Worm (Caenorhabditis elegans) whole organism, early embryonic: ENCODE results near the gene K08D8.11.

Experiments used
- B0310.2 ChIP-seq: sonication (generic microtip); optimal IDR thresholded peaks from 2 replicates; lab custom pipeline; 2016; ENCODE audit warnings: mild to moderate bottlenecking, missing genetic modification characterization, missing compliant biosample characterization
- F13C5.2 ChIP-seq: sonication (generic microtip); optimal IDR thresholded peaks from 2 replicates; lab custom pipeline; 2017; ENCODE audit warnings: mild to moderate bottlenecking, missing genetic modification characterization, inconsistent platforms, missing compliant biosample characterization
- aly-1 ChIP-seq: sonication (generic microtip); optimal IDR thresholded peaks from 2 replicates; lab custom pipeline; 2016; ENCODE audit warnings: missing genetic modification characterization, missing compliant biosample characterization
- ama-1 ChIP-seq: fragments of 150-350 bp; optimal IDR thresholded peaks from 2 replicates; lab custom pipeline; 2014
- ceh-13 ChIP-seq: fragments of 200-800 bp; sonication (Bioruptor generic); optimal IDR thresholded peaks from 2 replicates; lab custom pipeline; 2018; ENCODE audit warnings: mild to moderate bottlenecking, missing genetic modification characterization, missing compliant biosample characterization
- ceh-36 ChIP-seq: sonication (generic microtip); optimal IDR thresholded peaks from 2 replicates; lab custom pipeline; 2016; ENCODE audit warnings: missing genetic modification characterization, inconsistent platforms, missing compliant biosample characterization
- ets-7 ChIP-seq: sonication (generic microtip); optimal IDR thresholded peaks from 2 replicates; lab custom pipeline; 2016; ENCODE audit warnings: missing genotype, missing genetic modification characterization, missing compliant biosample characterization
- flt-1 ChIP-seq: fragments of 200-800 bp; sonication (Bioruptor generic); IDR thresholded peaks from 2 replicates; pipeline ENCODE4 v1.3.6; 2022; ENCODE audit warnings: missing genetic modification characterization, missing compliant biosample characterization
- hmbx-1 ChIP-seq: sonication (generic microtip); optimal IDR thresholded peaks from 2 replicates; lab custom pipeline; 2016; ENCODE audit warnings: mild to moderate bottlenecking, missing genetic modification characterization, missing compliant biosample characterization
- hmg-4 ChIP-seq: fragments of 200-800 bp; sonication (Bioruptor generic); optimal IDR thresholded peaks from 2 replicates; lab custom pipeline; 2018; ENCODE audit warnings: mild to moderate bottlenecking, missing genetic modification characterization, missing compliant biosample characterization
- hnd-1 ChIP-seq: sonication (generic microtip); optimal IDR thresholded peaks from 2 replicates; lab custom pipeline; 2016; ENCODE audit warnings: missing genetic modification characterization, missing compliant biosample characterization
- pes-1 ChIP-seq: fragments of 200-800 bp; sonication (Bioruptor generic); IDR thresholded peaks from 2 replicates; pipeline ENCODE4 v1.3.6; 2022; ENCODE audit warnings: missing genetic modification reagents, missing genetic modification characterization, missing compliant biosample characterization
- scrt-1 ChIP-seq: fragments of 200-800 bp; sonication (Bioruptor generic); IDR thresholded peaks from 2 replicates; pipeline ENCODE4 v1.3.6; 2022; ENCODE audit warnings: missing genetic modification characterization, missing compliant biosample characterization
- sea-1 ChIP-seq: fragments of 200-800 bp; sonication (Bioruptor generic); conservative IDR thresholded peaks from 2 replicates; pipeline ENCODE4 v1.3.6; 2022; ENCODE audit warnings: missing genetic modification characterization, missing compliant biosample characterization
- tbx-11 ChIP-seq: fragments of 200-800 bp; sonication (Bioruptor generic); IDR thresholded peaks from 2 replicates; pipeline ENCODE4 v1.3.6; 2022; ENCODE audit warnings: missing genetic modification characterization, missing compliant biosample characterization
- tbx-37 ChIP-seq: fragments of 200-800 bp; sonication (Bioruptor generic); conservative IDR thresholded peaks from 2 replicates; pipeline ENCODE4 v1.3.6; 2022; ENCODE audit warnings: missing genetic modification reagents, missing genetic modification characterization, missing compliant biosample characterization
- tra-4 ChIP-seq: sonication (generic microtip); optimal IDR thresholded peaks from 2 replicates; lab custom pipeline; 2017; ENCODE audit warnings: missing genetic modification characterization, missing compliant biosample characterization

The K08D8.11 gene

ce11 chrIV:12909871-12910270 is 14.8 kb downstream of the K08D8.11 start, which contains the start of gene K08D8.4:
K08D8.4 (minus strand) TSS chrIV:12909998.
- no peak for TF ChIP-seq ceh-13

DNA sequence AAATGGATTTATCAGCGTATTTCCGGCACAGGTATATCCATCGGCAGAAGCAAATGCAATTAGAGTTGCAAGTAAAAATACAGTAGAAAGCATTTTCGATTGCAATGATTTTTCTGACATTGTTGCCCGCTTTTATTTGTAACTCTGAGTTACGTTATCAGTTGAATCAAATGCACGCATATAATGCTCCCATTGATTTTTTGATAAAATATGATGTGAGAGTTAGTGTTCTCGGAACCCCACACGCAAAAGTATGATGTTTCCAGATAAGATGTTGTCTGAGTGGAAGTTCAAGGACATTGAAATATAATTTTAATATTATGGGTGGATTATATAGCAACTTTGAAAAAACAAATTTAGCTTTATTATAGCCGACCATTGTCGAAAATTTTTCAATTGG is 16.9 kb downstream of the K08D8.11 start, which contains the start of gene K08D8.5:
Gene K08D8.5, minus strand, starts transcription at position 140 of the 400 bp plus-strand sequence.
- no peak for TF ChIP-seq aly-1 (tag; lab: Kevin White, UChicago)
- no peak for TF ChIP-seq tra-4 (tag; lab: Kevin White, UChicago)
- no peak for TF ChIP-seq ama-1 (lab: Kevin White, UChicago)
- no peak for TF ChIP-seq pes-1 (GFP tag; lab: Robert Waterston, UW)
- TF ChIP-seq flt-1 = no peak
- TF ChIP-seq scrt-1 (GFP tag; lab: Robert Waterston, UW) = no peak
- TF ChIP-seq ets-7 (tag; lab: Kevin White, UChicago) = no peak
- TF ChIP-seq ceh-36 = no peak
- TF ChIP-seq hmg-4 (GFP tag; lab: Kevin White, UChicago) = no peak
- no peak for TF ChIP-seq F13C5.2
- TF ChIP-seq tbx-11 (GFP tag; lab: Robert Waterston, UW) = no peak
- no peak for TF ChIP-seq ceh-13
- TF ChIP-seq sea-1 = no peak
- no peak for TF ChIP-seq hmbx-1 (tag; lab: Kevin White, UChicago)

- TF ChIP-seq tbx-11 (GFP tag; lab: Robert Waterston, UW) (no peak), hnd-1 (tag; lab: Kevin White, UChicago) (no peak)
Observed at ce11 chrIV:12914532-12915019, 19.5 kb downstream of the K08D8.11 start, which contains the start of gene irg-6. irg-6 (minus strand) TSS chrIV:12914969.

DNA sequence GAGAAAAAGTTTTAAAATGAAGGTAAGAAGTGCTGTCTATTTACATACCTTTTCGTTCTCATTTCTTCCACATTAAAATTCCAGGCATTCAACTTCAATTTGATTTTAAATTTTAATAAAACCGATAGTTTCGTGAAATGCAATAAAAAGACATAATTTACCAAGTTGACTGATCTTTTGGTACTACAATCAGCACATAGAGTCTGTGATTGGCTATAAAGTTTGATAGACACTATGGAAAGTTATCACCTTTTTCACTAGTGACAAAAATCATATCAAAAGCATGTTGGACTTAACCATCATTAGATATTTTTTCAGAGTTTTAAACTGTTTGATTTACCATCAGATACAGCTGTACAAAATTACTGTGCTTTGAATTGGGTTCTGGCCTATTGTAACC is 20.4 kb downstream of the K08D8.11 start, which contains the start of gene srz-15:
Gene srz-15, plus strand, starts transcription at position 301 of the 400 bp plus-strand sequence.
- TF ChIP-seq ets-7 (tag; lab: Kevin White, UChicago) (no peak), sea-1 (no peak), scrt-1 (GFP tag; lab: Robert Waterston, UW) (no peak)

DNA sequence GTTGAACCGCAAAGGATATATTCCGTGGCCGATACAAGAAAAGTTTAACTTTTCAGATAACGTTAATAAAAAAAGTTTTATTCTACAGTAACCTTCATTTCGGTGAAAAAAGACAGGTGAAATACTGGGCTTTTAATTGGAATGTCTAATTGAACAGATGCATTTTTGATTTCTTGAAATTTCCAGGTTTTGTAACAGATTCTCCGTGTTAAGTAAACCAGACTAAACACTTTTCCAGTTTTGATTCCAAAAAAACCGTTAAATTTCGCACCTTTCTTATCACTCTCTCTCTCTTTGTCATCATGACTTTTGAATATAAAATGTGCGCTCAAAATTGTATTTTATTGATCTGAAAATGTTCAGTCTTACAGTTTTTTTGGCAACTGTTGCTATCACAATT is 23.2 kb downstream of the K08D8.11 start, which contains the start of gene C32H11.3:
Gene C32H11.3, plus strand, starts transcription at position 301 of the 400 bp plus-strand sequence.
- TF ChIP-seq ceh-36 (no peak), ama-1 (lab: Kevin White, UChicago) (no peak), ets-7 (tag; lab: Kevin White, UChicago) (no peak), aly-1 (tag; lab: Kevin White, UChicago) (no peak), tra-4 (tag; lab: Kevin White, UChicago) (no peak), scrt-1 (GFP tag; lab: Robert Waterston, UW) (no peak), hnd-1 (tag; lab: Kevin White, UChicago) (no peak), B0310.2 (tag; lab: Kevin White, UChicago) (no peak), tbx-37 (no peak), F13C5.2 (no peak), pes-1 (GFP tag; lab: Robert Waterston, UW) (no peak), flt-1 (no peak), tbx-11 (GFP tag; lab: Robert Waterston, UW) (no peak), sea-1 (no peak), hmg-4 (GFP tag; lab: Kevin White, UChicago) (no peak), hmbx-1 (tag; lab: Kevin White, UChicago) (no peak), ceh-13 (no peak)

DNA sequence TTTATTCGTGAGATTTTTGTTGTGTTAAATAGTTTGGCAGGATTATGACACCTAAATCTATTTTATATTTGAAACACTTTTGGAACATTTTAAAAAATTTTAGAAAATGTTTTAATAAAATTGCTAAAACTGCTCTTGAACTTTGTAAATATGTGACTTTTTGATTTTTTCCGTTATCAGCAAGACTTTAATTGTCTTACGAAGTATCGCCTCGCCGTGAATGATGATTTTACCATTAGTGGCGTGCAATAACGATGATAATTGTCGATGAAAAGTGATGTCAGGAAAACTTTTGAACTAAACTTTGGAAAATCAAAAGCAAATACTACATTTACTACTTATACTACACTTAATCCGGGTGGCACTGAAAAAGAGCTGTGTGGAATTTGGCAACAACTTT is 25.5 kb downstream of the K08D8.11 start:
- TF ChIP-seq aly-1 (tag; lab: Kevin White, UChicago) (no peak), flt-1 (no peak)

DNA sequence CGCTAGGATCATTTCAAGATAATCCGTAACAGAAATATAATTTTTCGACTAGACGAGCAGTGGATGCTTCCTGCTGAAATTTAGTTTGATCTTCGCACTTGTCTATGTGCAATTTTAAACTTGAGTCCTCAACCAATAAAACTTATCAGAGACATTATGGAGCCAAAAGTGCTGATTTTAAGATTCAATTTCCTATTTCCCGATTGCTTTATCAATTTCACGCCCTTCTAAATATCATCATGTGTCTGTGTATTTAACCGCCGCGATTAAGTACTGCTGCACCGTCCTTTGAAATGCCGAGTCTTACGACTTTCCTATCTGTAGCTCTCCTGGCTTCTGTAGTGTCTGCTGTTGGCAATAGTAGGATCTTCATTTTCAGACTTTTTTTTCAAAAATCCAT is 25.9 kb downstream of the K08D8.11 start, which contains the start of gene C32H11.4:
Gene C32H11.4, plus strand, starts transcription at position 238 of the 400 bp plus-strand sequence.
- TF ChIP-seq sea-1 = no peak
- no peak for TF ChIP-seq ama-1 (lab: Kevin White, UChicago)
- TF ChIP-seq tbx-11 (GFP tag; lab: Robert Waterston, UW) = no peak
- no peak for TF ChIP-seq tbx-37
- no peak for TF ChIP-seq ceh-36
- TF ChIP-seq ets-7 (tag; lab: Kevin White, UChicago) = no peak

DNA sequence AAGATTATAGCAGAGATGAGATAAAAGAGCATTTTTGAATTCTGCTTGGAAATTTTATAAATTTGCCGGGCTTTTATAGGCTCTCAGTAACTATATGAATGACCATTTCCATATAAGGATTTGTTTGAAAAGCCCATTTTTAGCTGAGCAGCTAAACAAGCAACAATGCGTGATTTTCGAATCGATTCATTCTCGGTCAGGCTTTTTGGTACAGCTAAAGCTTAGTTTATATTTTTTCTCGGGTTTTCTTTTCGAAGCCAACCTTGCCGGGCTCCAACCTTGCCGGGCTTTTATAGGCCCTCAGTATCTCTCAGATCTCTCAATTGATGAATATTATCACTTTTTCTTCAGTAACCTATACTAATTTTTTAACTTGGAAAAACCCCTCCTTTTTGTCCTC is 29.2 kb downstream of the K08D8.11 start, which contains the start of gene srlf-4:
Gene srlf-4, minus strand, starts transcription at position 101 of the 400 bp plus-strand sequence.
- TF ChIP-seq ama-1 (lab: Kevin White, UChicago) (no peak), ceh-36 (no peak), hmg-4 (GFP tag; lab: Kevin White, UChicago) (no peak), pes-1 (GFP tag; lab: Robert Waterston, UW) (no peak), scrt-1 (GFP tag; lab: Robert Waterston, UW) (no peak)

DNA sequence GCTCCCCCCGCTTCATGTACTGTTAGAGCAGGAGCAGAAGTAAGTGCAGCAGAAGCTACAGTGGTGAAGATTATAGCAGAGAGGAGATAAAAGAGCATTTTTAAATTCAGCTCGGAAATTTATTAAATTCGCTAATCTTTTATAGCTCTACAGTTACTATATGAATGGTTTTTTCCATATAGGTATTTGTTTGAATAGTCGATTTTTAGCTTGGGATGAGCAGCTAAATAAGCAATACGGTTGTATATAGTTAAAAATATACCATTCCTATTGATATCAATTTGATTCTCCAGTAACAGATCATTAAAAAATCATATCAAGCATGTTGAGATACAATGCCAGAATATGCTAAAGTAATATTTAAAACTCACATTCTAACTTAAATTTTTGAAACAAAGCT is 31.5 kb downstream of the K08D8.11 start, which contains the start of gene srlf-5:
Gene srlf-5, minus strand, starts transcription at position 101 of the 400 bp plus-strand sequence.
- TF ChIP-seq pes-1 (GFP tag; lab: Robert Waterston, UW) = no peak
- TF ChIP-seq ets-7 (tag; lab: Kevin White, UChicago) = no peak
- no peak for TF ChIP-seq ama-1 (lab: Kevin White, UChicago)
- TF ChIP-seq tbx-11 (GFP tag; lab: Robert Waterston, UW) = no peak
- TF ChIP-seq ceh-36 = no peak
- no peak for TF ChIP-seq flt-1
- TF ChIP-seq aly-1 (tag; lab: Kevin White, UChicago) = no peak
- TF ChIP-seq hmg-4 (GFP tag; lab: Kevin White, UChicago) = no peak
- no peak for TF ChIP-seq tra-4 (tag; lab: Kevin White, UChicago)
- no peak for TF ChIP-seq hmbx-1 (tag; lab: Kevin White, UChicago)
- TF ChIP-seq B0310.2 (tag; lab: Kevin White, UChicago) = no peak
- TF ChIP-seq hnd-1 (tag; lab: Kevin White, UChicago) = no peak
